Worm (Caenorhabditis elegans) whole organism, L4 larva: ENCODE results near the gene rnf-121.

Experiments used
- Y105C5A.15 ChIP-seq: fragments of 200-800 bp; sonication (Bioruptor generic); IDR thresholded peaks from 2 replicates; pipeline ENCODE4 v1.3.6; 2022; ENCODE audit warnings: missing genetic modification characterization, missing compliant biosample characterization
- aha-1 ChIP-seq: fragments of 150-350 bp; peaks from one replicate; lab custom pipeline; 2014; ENCODE audit warnings: missing biosample characterization, missing genetic modification characterization
- ceh-32 ChIP-seq: sonication (generic microtip); optimal IDR thresholded peaks from 2 replicates; lab custom pipeline; 2016; ENCODE audit warnings: mild to moderate bottlenecking, missing genetic modification characterization, missing compliant biosample characterization; ENCODE audit not compliant: poor library complexity
- ces-1 ChIP-seq: fragments of 150-350 bp; sonication (generic microtip); optimal IDR thresholded peaks from 4 replicates; lab custom pipeline; 2014; ENCODE audit warnings: missing biosample characterization, missing genetic modification reagents, missing genetic modification characterization
- daf-12 ChIP-seq: fragments of 150-350 bp; optimal IDR thresholded peaks from 2 replicates; lab custom pipeline; 2014; ENCODE audit warnings: missing biosample characterization, missing genetic modification reagents, missing genetic modification characterization
- gei-8 ChIP-seq: fragments of 200-800 bp; sonication (Bioruptor generic); optimal IDR thresholded peaks from 2 replicates; lab custom pipeline; 2018; ENCODE audit warnings: mild to moderate bottlenecking, missing genetic modification characterization, missing compliant biosample characterization
- lir-3 ChIP-seq: sonication (generic microtip); optimal IDR thresholded peaks from 2 replicates; lab custom pipeline; 2016; ENCODE audit warnings: mild to moderate bottlenecking, missing genetic modification characterization, missing compliant biosample characterization
- pqm-1 ChIP-seq: sonication (generic microtip); optimal IDR thresholded peaks from 2 replicates; lab custom pipeline; 2017; ENCODE audit warnings: missing biosample characterization, missing genetic modification characterization
- skn-1 ChIP-seq: fragments of 150-350 bp; optimal IDR thresholded peaks from 2 replicates; lab custom pipeline; 2014; ENCODE audit warnings: missing biosample characterization, missing genetic modification characterization
- tag-97 ChIP-seq: fragments of 200-800 bp; sonication (Bioruptor generic); IDR thresholded peaks from 2 replicates; pipeline ENCODE4 v1.3.6; 2022; ENCODE audit warnings: missing genetic modification characterization, missing compliant biosample characterization
- vab-7 ChIP-seq: fragments of 200-800 bp; sonication (Bioruptor generic); IDR thresholded peaks from 2 replicates; pipeline ENCODE4 v1.3.6; 2022; ENCODE audit warnings: missing genetic modification reagents, missing genetic modification characterization, missing compliant biosample characterization

Gene rnf-121

DNA sequence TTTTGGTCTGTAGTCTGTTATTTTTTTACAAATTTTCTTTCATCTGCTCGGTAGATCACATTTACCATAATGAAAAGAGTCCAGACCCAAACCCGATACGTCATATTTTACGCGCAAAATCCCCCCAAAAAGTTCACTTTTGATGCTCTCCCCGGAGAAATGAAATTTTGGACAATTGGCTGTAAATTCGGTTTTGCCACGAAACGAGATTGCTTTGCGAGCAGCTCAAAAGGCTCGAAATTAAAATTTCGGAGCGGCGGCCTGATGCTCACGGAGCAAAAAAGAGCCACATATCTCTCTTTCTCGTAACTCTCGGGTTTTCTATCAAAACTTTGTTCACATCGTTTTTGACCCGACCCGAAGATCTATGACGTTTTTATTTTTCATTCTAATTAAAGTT, 47.5 kb downstream of the rnf-121 start (continued):
- no peak for TF ChIP-seq Y105C5A.15
- no peak for TF ChIP-seq vab-7 (GFP tag; lab: Robert Waterston, UW)
- no peak for TF ChIP-seq gei-8
- TF ChIP-seq lir-3 (tag; lab: Kevin White, UChicago): no peak
- no peak for TF ChIP-seq daf-12 (tag; lab: Kevin White, UChicago)

DNA sequence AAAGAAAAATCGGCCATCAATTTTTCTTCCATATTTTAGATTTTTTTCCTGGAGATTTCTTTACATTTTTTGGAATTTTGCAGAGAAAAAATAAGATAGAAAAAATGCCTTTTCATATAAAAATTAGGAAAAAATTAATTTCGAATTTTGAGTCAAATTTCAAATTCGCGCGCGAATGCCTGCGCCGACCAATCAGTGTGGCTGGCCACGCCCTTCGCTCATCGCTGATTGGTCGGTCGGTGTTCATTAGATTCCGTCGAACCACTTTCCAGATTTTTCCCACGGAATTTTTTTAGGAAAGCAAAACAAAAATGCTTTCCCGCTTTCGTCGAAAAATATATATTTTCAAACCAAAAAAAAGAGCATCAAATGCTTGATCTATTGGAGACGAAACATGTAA, 50.4 kb downstream of the rnf-121 start:
- TF ChIP-seq aha-1 (tag; lab: Kevin White, UChicago) (peak; percentile 66), pqm-1 (tag; lab: Kevin White, UChicago) (no peak)

DNA sequence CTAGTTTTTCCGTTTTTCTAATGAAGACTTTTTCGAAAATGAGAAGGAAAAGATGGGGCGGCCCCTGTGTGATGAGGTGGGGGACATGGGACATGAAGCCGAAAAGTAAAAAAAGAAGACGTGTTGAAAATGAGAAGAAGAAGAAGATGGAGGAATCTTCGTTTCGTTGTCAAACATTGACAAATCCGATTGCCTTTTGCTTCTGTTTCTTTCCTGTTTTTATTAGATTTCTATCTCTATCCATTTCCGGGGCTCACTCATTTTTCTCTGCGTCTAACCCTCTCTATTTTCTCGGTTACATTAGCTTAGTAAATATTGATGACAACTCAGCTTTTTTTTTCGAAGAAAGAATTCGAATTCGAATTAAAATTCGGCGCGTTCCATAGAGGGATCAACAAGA, 51.0 kb downstream of the rnf-121 start:
- TF ChIP-seq aha-1 (tag; lab: Kevin White, UChicago) (peak; percentile 74), tag-97 (no peak), ceh-32 (tag; lab: Kevin White, UChicago) (no peak), skn-1 (tag; lab: Kevin White, UChicago) (no peak), ces-1 (GFP tag; lab: Kevin White, UChicago) (peak; percentile 54)
- TF ChIP-seq, all 104 proteins: peak for 2
